Fruit fly (Drosophila melanogaster): Measurements from ENCODE around the gene orb.

The orb gene

DNA sequence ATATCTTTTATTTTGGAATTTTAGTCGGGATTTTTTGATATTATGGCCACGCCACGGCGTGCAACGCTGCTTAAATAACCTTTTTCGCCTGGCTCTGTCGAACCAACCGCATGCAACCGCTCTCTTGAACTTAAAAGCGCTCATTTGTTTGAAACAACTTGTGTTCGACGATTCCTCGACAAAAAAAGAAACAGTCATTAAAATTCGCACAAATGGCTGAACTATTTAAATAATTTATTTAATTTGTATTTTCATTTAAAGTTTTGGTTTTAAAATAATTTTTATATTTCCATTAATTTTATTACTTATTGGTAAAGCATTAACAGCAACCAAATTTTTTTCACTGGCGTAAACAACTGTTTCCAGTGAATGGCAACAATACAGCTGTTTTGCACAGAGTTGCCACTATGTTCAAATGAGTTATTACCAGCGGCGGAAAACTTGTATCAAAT is at the start of gene orb, which contains the start of gene Cdc16:
Gene orb (minus strand): TSS at position 51 of the 452 bp plus-strand sequence.
Gene Cdc16 (plus strand): TSS at position 396 of the 452 bp plus-strand sequence.
- TF ChIP-seq CG8478 (optimal IDR thresholded peaks at IDR 0.05) (no peak), CTCF (optimal IDR thresholded peaks at IDR 0.05) (no peak)

DNA sequence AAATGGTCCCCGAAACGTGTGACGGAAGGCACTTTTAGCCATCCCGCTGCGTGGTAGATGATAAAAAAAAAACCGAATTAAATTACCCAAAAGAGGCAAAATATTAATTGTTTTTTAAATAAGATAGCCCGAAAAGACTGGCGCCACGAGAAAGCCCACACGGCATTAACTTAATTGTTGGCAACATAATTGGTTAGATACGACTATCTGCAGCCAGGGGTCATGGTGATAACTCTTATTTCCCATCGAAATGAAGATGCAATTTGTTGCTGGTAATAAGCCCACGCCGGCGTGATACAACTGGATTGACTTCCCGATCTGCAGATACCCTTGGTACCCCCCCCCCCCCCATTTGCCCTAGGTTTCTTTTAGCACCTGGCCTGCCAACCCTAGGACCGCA is 47.1 kb upstream of the orb start:
- TF ChIP-seq CG8478 (optimal IDR thresholded peaks at IDR 0.05) = no peak

DNA sequence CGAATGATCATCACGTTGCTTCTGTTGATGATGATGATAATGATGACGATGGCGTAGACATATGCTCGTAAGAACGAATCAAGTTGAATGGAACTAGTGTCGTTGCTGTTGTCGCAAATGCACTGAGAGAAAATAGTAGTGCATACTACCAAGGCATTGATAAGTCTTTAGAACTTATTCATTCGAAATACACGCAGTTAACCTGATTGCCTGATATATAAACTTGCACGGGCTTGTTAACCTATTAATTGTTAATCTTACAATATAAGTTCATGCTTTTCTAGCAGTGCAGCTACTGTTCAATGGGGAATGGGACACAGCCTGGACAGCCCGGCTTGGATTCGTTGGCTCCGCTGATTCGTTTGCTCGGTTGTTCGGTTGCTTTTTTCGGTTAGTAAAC is 45.6 kb upstream of the orb start:
- TF ChIP-seq CTCF (optimal IDR thresholded peaks at IDR 0.05) (no peak), CG8478 (optimal IDR thresholded peaks at IDR 0.05) (no peak)

- no peak for TF ChIP-seq CG8478 (optimal IDR thresholded peaks at IDR 0.05)
- no peak for TF ChIP-seq CTCF (optimal IDR thresholded peaks at IDR 0.05)
These were observed 45.1 kb upstream of the orb start for dm6 chr3R:23325710-23326109.

- no peak for TF ChIP-seq CG8478 (optimal IDR thresholded peaks at IDR 0.05)
- no peak for TF ChIP-seq CTCF (optimal IDR thresholded peaks at IDR 0.05)
These were observed 43.1 kb upstream of the orb start for dm6 chr3R:23323639-23324350.

DNA sequence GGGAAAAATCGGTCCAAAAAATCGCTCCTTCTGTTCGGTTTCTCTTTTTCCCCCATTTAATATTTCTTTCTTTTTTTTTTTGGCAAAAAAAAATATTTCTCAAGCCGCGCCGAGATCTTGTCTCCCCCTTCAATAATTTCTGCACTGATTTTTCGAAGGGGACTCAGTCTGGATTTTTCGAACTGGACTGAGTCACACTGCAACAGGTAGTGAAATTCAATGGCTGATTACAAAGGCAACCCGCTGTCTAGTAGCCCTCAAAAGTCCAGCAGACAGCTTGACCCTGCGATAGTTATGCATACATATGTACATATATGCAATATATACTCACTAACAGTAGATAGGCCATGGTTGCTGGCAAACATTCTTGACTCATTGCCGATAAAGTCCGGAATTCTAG is 39.6 kb upstream of the orb start:
- TF ChIP-seq CG8478 (optimal IDR thresholded peaks at IDR 0.05) = peak; percentile 78
- no peak for TF ChIP-seq CTCF (optimal IDR thresholded peaks at IDR 0.05)

dm6 chr3R:23318928-23319327 is 38.3 kb upstream of the orb start:
- TF ChIP-seq CG8478 (optimal IDR thresholded peaks at IDR 0.05) (no peak), CTCF (optimal IDR thresholded peaks at IDR 0.05) (no peak)

DNA sequence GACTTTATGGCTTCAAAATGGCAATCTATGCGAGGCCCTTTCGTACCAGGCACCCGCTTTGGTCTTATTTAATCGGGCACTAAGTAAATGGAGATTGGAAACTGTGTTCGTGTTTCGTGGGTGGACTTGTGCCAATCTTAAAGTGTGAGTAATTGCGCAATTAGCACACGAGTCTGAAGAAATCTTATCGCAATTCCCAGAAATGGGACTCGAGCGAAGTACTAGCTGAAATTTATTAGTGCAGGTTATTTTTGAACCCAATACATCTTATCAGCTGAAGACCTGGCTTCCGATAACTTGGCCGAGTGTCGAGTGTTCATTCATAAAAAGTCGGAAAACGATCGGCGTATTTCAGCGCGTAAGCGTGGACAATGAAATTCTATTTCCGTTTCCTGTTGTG is 36.2 kb upstream of the orb start:
- TF ChIP-seq CTCF (optimal IDR thresholded peaks at IDR 0.05) = no peak
- TF ChIP-seq CG8478 (optimal IDR thresholded peaks at IDR 0.05) = no peak

DNA sequence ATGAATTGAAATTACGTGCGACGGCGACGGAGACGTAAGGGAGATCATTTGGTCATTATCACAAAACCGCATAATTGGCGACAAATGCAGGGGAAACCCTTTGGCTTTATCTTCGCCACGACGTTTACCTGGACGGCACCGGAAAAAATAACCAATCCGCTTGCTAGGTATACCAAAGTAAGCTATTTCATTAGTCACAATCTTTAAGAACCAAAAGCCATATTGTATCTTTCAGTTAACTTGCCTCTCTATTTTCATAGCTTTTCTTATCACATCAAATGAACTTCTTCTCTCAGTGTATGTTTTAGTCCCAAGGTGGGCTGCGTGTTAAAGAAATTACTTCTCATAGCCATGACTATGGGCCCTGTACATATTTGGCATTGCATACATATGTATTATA is 35.0 kb upstream of the orb start:
- TF ChIP-seq CTCF (optimal IDR thresholded peaks at IDR 0.05) = no peak
- no peak for TF ChIP-seq CG8478 (optimal IDR thresholded peaks at IDR 0.05)

DNA sequence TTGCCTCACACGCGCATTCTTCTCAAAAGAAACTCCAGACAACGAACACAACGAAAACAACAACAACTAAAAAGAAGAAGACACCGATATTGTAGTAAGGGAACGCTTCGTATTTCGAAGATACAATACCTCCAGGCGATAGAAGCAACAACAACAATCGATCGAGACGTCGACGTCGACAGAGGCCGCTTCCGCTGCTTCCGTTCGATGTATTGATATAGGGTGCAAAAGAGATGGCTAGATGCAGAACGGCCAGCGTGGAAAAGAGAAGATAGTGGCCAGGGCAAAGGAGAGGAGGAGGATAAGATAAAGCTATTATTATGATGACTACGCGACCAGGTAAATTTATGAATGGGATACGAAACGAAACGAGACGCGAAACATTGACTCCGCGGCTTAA is 34.6 kb upstream of the orb start:
- no peak for TF ChIP-seq CTCF (optimal IDR thresholded peaks at IDR 0.05)
- TF ChIP-seq CG8478 (optimal IDR thresholded peaks at IDR 0.05) = peak; percentile 82

dm6 chr3R:23314332-23314731 is 33.7 kb upstream of the orb start:
- TF ChIP-seq CTCF (optimal IDR thresholded peaks at IDR 0.05) (no peak), CG8478 (optimal IDR thresholded peaks at IDR 0.05) (no peak)

- TF ChIP-seq CTCF (optimal IDR thresholded peaks at IDR 0.05) (no peak), CG8478 (optimal IDR thresholded peaks at IDR 0.05) (no peak)
These were observed 32.1 kb upstream of the orb start for dm6 chr3R:23312796-23313195.

dm6 chr3R:23310151-23310550 is 29.5 kb upstream of the orb start:
- no peak for TF ChIP-seq CTCF (optimal IDR thresholded peaks at IDR 0.05)
- TF ChIP-seq CG8478 (optimal IDR thresholded peaks at IDR 0.05) = no peak

dm6 chr3R:23309690-23310089 is 29.0 kb upstream of the orb start:
- TF ChIP-seq CTCF (optimal IDR thresholded peaks at IDR 0.05) (no peak), CG8478 (optimal IDR thresholded peaks at IDR 0.05) (no peak)

DNA sequence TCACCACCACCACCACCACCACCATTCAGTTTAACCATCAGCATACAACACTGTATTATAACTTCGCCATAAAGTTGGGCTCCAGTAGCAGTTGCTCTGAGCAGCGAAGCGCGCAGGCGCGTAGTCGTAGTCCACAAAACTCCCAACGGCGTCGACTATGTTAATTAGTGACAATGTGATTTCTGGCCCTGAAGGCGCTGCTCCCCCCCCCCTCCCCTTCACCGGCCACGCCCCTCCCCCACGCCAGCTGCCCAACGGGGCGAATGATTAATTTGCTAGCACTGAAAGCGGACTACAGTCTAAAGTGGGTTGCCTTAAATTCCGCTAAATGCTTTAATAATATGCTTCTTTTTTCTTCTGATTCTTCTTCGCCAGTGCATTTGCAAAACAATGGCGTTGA is 26.2 kb upstream of the orb start:
- TF ChIP-seq CTCF (optimal IDR thresholded peaks at IDR 0.05) = no peak
- TF ChIP-seq CG8478 (optimal IDR thresholded peaks at IDR 0.05) = no peak

dm6 chr3R:23303297-23303696 is 22.6 kb upstream of the orb start:
- TF ChIP-seq CG8478 (optimal IDR thresholded peaks at IDR 0.05) (no peak), CTCF (optimal IDR thresholded peaks at IDR 0.05) (no peak)

dm6 chr3R:23302178-23302577 is 21.5 kb upstream of the orb start:
- TF ChIP-seq CTCF (optimal IDR thresholded peaks at IDR 0.05) (no peak), CG8478 (optimal IDR thresholded peaks at IDR 0.05) (no peak)
